Worm (Caenorhabditis elegans) whole organism, L4 larva: Measurements from ENCODE around the gene rer-1.
A peak's percentile ranks its signal among the peaks of the same experiment; 100 is the strongest.

ENCODE experiments used
- F44E2.7 ChIP-seq: fragments of 200-800 bp; sonication (Bioruptor generic); IDR thresholded peaks from 2 replicates; pipeline ENCODE4 v2.1.2; 2022; ENCODE audit warnings: missing genetic modification characterization, missing compliant biosample characterization
- F49E8.2 ChIP-seq: sonication (generic microtip); optimal IDR thresholded peaks from 2 replicates; lab custom pipeline; 2016; ENCODE audit warnings: missing compliant biosample characterization, mild to moderate bottlenecking, missing genetic modification characterization, borderline replicate concordance
- R02D3.7 ChIP-seq: fragments of 150-350 bp; sonication (generic microtip); optimal IDR thresholded peaks from 3 replicates; lab custom pipeline; 2014; ENCODE audit warnings: missing biosample characterization, missing genetic modification characterization
- T26A8.4 ChIP-seq: fragments of 200-800 bp; sonication (Bioruptor generic); IDR thresholded peaks from 2 replicates; pipeline ENCODE4 v1.3.6; 2022; ENCODE audit warnings: missing genetic modification characterization, missing compliant biosample characterization
- aha-1 ChIP-seq: fragments of 150-350 bp; peaks from one replicate; lab custom pipeline; 2014; ENCODE audit warnings: missing biosample characterization, missing genetic modification characterization
- ceh-82 ChIP-seq: sonication (generic microtip); optimal IDR thresholded peaks from 2 replicates; lab custom pipeline; 2017; ENCODE audit warnings: missing biosample characterization, missing genetic modification characterization
- ces-1 ChIP-seq: fragments of 150-350 bp; sonication (generic microtip); optimal IDR thresholded peaks from 4 replicates; lab custom pipeline; 2014; ENCODE audit warnings: missing biosample characterization, missing genetic modification reagents, missing genetic modification characterization
- dpl-1 ChIP-seq: fragments of 150-350 bp; optimal IDR thresholded peaks from 2 replicates; lab custom pipeline; 2014; ENCODE audit warnings: missing biosample characterization, missing genetic modification reagents, missing genetic modification characterization
- gei-8 ChIP-seq: fragments of 200-800 bp; sonication (Bioruptor generic); optimal IDR thresholded peaks from 2 replicates; lab custom pipeline; 2018; ENCODE audit warnings: mild to moderate bottlenecking, missing genetic modification characterization, missing compliant biosample characterization
- hlh-11 ChIP-seq: fragments of 200-800 bp; sonication (Bioruptor generic); optimal IDR thresholded peaks from 2 replicates; lab custom pipeline; 2018; ENCODE audit warnings: mild to moderate bottlenecking, missing genetic modification characterization, missing compliant biosample characterization
- lin-1 ChIP-seq: fragments of 200-800 bp; sonication (Bioruptor generic); IDR thresholded peaks from 2 replicates; pipeline ENCODE4 v1.3.6; 2022; ENCODE audit warnings: missing genetic modification reagents, missing genetic modification characterization, missing compliant biosample characterization
- lin-13 ChIP-seq: fragments of 150-350 bp; optimal IDR thresholded peaks from 2 replicates; lab custom pipeline; 2014; ENCODE audit warnings: missing biosample characterization, missing genetic modification reagents, missing genetic modification characterization
- lin-15B ChIP-seq: fragments of 150-350 bp; sonication (generic microtip); optimal IDR thresholded peaks from 3 replicates; lab custom pipeline; 2014; ENCODE audit warnings: missing biosample characterization, missing genetic modification characterization
- madf-5 ChIP-seq, 2 experiments: fragments of 200-800 bp; sonication (Bioruptor generic); IDR thresholded peaks; 2 replicates each; pipeline ENCODE4 v1.3.6; 2022; ENCODE audit warnings: missing compliant biosample characterization in 2 of 2, missing genetic modification characterization in 2 of 2
- mdl-1 ChIP-seq, 2 experiments: fragments of 150-350 bp in 1 of 2; sonication (generic microtip) in 1 of 2; optimal IDR thresholded peaks; 2 replicates each; lab custom pipeline; 2014 to 2017; ENCODE audit warnings: missing biosample characterization in 2 of 2, missing genetic modification characterization in 2 of 2
- mdt-29 ChIP-seq: fragments of 200-800 bp; sonication (Bioruptor generic); IDR thresholded peaks from 2 replicates; pipeline ENCODE4 v1.3.6; 2022; ENCODE audit warnings: missing genetic modification reagents, missing genetic modification characterization, missing compliant biosample characterization
- mep-1 ChIP-seq: fragments of 150-350 bp; sonication (generic microtip); optimal IDR thresholded peaks from 3 replicates; lab custom pipeline; 2014; ENCODE audit warnings: missing biosample characterization, missing genetic modification characterization
- mxl-3 ChIP-seq: fragments of 200-800 bp; sonication (Bioruptor generic); optimal IDR thresholded peaks from 2 replicates; lab custom pipeline; 2018; ENCODE audit warnings: mild to moderate bottlenecking, missing genetic modification characterization, missing compliant biosample characterization
- nhr-10 ChIP-seq: fragments of 150-350 bp; optimal IDR thresholded peaks from 2 replicates; lab custom pipeline; 2014; ENCODE audit warnings: missing biosample characterization, missing genetic modification characterization
- nhr-11 ChIP-seq: fragments of 150-350 bp; optimal IDR thresholded peaks from 2 replicates; lab custom pipeline; 2014; ENCODE audit warnings: missing biosample characterization, missing genetic modification characterization
- nhr-111 ChIP-seq: fragments of 200-800 bp; sonication (Bioruptor generic); optimal IDR thresholded peaks from 2 replicates; lab custom pipeline; 2018; ENCODE audit warnings: mild to moderate bottlenecking, missing genetic modification characterization, missing compliant biosample characterization
- nhr-25 ChIP-seq: sonication (generic microtip); optimal IDR thresholded peaks from 2 replicates; lab custom pipeline; 2017; ENCODE audit warnings: missing genetic modification characterization, mild to moderate bottlenecking, missing compliant biosample characterization, antibody characterized with exemption, moderate library complexity, borderline replicate concordance; ENCODE audit not compliant: insufficient read depth
- nhr-28 ChIP-seq: fragments of 150-350 bp; optimal IDR thresholded peaks from 2 replicates; lab custom pipeline; 2014; ENCODE audit warnings: missing biosample characterization, missing genetic modification characterization
- nhr-42 ChIP-seq: fragments of 200-800 bp; sonication (Bioruptor generic); IDR thresholded peaks from 2 replicates; pipeline ENCODE4 v1.3.6; 2022; ENCODE audit warnings: missing genetic modification characterization, missing compliant biosample characterization
- nhr-48 ChIP-seq: sonication (generic microtip); optimal IDR thresholded peaks from 2 replicates; lab custom pipeline; 2016; ENCODE audit warnings: mild to moderate bottlenecking, missing genetic modification characterization, missing compliant biosample characterization
- nhr-77 ChIP-seq: fragments of 150-350 bp; optimal IDR thresholded peaks from 2 replicates; lab custom pipeline; 2014; ENCODE audit warnings: missing biosample characterization, missing genetic modification characterization
- pha-4 ChIP-seq, 2 experiments: fragments of 150-350 bp in 1 of 2; fragments of 200-800 bp in 1 of 2; sonication (Bioruptor generic) in 1 of 2; IDR thresholded peaks in 1 of 2; optimal IDR thresholded peaks in 1 of 2; 2 replicates each; pipeline versions ENCODE4 v1.3.6 to Lab custom; 2014 to 2022; ENCODE audit warnings: missing genetic modification characterization in 2 of 2, missing genetic modification reagents in 2 of 2, missing biosample characterization in 1 of 2, missing compliant biosample characterization in 1 of 2
- pqm-1 ChIP-seq: sonication (generic microtip); optimal IDR thresholded peaks from 2 replicates; lab custom pipeline; 2017; ENCODE audit warnings: missing biosample characterization, missing genetic modification characterization
- snpc-4 ChIP-seq: fragments of 150-350 bp; optimal IDR thresholded peaks from 2 replicates; lab custom pipeline; 2014; ENCODE audit warnings: missing biosample characterization, missing genetic modification characterization
- spr-1 ChIP-seq: sonication (generic microtip); optimal IDR thresholded peaks from 2 replicates; lab custom pipeline; 2016; ENCODE audit warnings: mild to moderate bottlenecking, missing genetic modification characterization, missing compliant biosample characterization
- spr-3 ChIP-seq: fragments of 200-800 bp; sonication (Bioruptor generic); optimal IDR thresholded peaks from 2 replicates; lab custom pipeline; 2018; ENCODE audit warnings: mild to moderate bottlenecking, missing genetic modification characterization, missing compliant biosample characterization
- unc-39 ChIP-seq: sonication (generic microtip); optimal IDR thresholded peaks from 2 replicates; lab custom pipeline; 2017; ENCODE audit warnings: missing biosample characterization, missing genetic modification characterization
- unc-62 ChIP-seq, 3 experiments: fragments of 150-350 bp in 1 of 3; sonication (generic microtip); optimal IDR thresholded peaks in 2 of 3; peaks in 1 of 3; 1 replicate in 1 of 3; 2 replicates in 2 of 3; lab custom pipeline; 2014 to 2017; ENCODE audit warnings: missing biosample characterization in 3 of 3, missing genetic modification characterization in 3 of 3, missing genetic modification reagents in 3 of 3, missing genotype in 1 of 3
- zfp-3 ChIP-seq: fragments of 200-800 bp; sonication (Bioruptor generic); conservative IDR thresholded peaks from 2 replicates; pipeline ENCODE4 v1.3.6; 2022; ENCODE audit warnings: missing genetic modification reagents, missing genetic modification characterization, missing compliant biosample characterization
- ztf-11 ChIP-seq: fragments of 150-350 bp; optimal IDR thresholded peaks from 2 replicates; lab custom pipeline; 2014; ENCODE audit warnings: missing biosample characterization, missing genetic modification characterization

rer-1 gene

ce11 chrII:8853238-8853637, 42.1 kb downstream of the rer-1 start:
- TF ChIP-seq lin-1 (GFP tag; lab: Robert Waterston, UW) (no peak), spr-1 (tag; lab: Kevin White, UChicago) (no peak), nhr-11 (tag; lab: Kevin White, UChicago) (no peak), madf-5 (GFP tag; IDR thresholded peaks at IDR 0.05; lab: Robert Waterston, UW) (no peak), unc-39 (tag; lab: Kevin White, UChicago) (no peak), aha-1 (tag; lab: Kevin White, UChicago) (peak; percentile 54)

DNA sequence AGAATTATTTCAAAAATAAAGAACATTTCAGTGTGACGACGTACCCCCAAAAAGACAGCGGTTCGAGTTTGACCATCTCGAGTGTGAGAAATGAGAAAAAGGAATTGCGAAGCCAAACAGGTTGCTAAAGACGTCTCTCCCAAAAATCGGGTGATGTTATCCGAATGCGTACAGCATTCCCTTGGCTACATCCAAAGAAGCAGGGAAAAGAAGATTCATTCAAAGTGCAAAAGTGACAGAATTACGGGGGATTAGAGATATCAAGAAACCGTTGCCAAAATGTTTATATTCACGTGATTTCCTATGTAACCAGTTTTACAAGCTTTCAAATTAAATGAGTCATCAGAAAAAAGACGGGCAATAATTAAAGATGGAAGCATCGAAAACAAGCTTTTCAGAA, 42.8 kb downstream of the rer-1 start:
- TF ChIP-seq F49E8.2 (tag; lab: Kevin White, UChicago): no peak
- TF ChIP-seq ces-1: no peak
- TF ChIP-seq unc-62 (GFP tag; optimal IDR thresholded peaks at IDR 0.05 in 1 of 2; lab: Kevin White, UChicago): no peak
- TF ChIP-seq unc-62 (tag; optimal IDR thresholded peaks at IDR 0.05; lab: Kevin White, UChicago): no peak
- no peak for TF ChIP-seq T26A8.4 (GFP tag; lab: Robert Waterston, UW)
- TF ChIP-seq mdl-1 (tag; optimal IDR thresholded peaks at IDR 0.05; lab: Kevin White, UChicago): peak in 1 of 2 experiments; percentile 19
- TF ChIP-seq nhr-28 (tag; lab: Kevin White, UChicago): peak; percentile 47
- TF ChIP-seq nhr-48: peak; percentile 68
- TF ChIP-seq mxl-3 (GFP tag; lab: Kevin White, UChicago): peak; percentile 33
- no peak for TF ChIP-seq gei-8 (GFP tag; lab: Kevin White, UChicago)
- TF ChIP-seq lin-15B (tag; lab: Kevin White, UChicago): no peak
- TF ChIP-seq nhr-77 (tag; lab: Kevin White, UChicago): no peak
- TF ChIP-seq hlh-11 (tag; lab: Kevin White, UChicago): peak; percentile 60
- TF ChIP-seq, all 104 proteins: peak for 5

- TF ChIP-seq R02D3.7 (no peak), unc-62 (GFP tag; optimal IDR thresholded peaks at IDR 0.05 in 1 of 2; lab: Kevin White, UChicago) (peak in 1 of 2 experiments; percentile 81), unc-62 (tag; optimal IDR thresholded peaks at IDR 0.05; lab: Kevin White, UChicago) (no peak)
- TF ChIP-seq, all 104 proteins: peak for 1
Measured at ce11 chrII:8854874-8855273, 43.7 kb downstream of the rer-1 start.

- no peak for TF ChIP-seq spr-3 (GFP tag; lab: Kevin White, UChicago)
- TF ChIP-seq ceh-82 (tag; lab: Kevin White, UChicago): no peak
- no peak for TF ChIP-seq nhr-77 (tag; lab: Kevin White, UChicago)
- TF ChIP-seq lin-13 (GFP tag; lab: Kevin White, UChicago): no peak
- no peak for TF ChIP-seq nhr-111
- TF ChIP-seq dpl-1 (GFP tag; lab: Kevin White, UChicago): no peak
- no peak for TF ChIP-seq pqm-1 (tag; lab: Kevin White, UChicago)
- TF ChIP-seq snpc-4 (tag; lab: Kevin White, UChicago): no peak
- TF ChIP-seq mep-1 (tag; lab: Kevin White, UChicago): no peak
- no peak for TF ChIP-seq nhr-10 (tag; lab: Kevin White, UChicago)
- TF ChIP-seq pha-4 (GFP tag; IDR thresholded peaks at IDR 0.05; lab: Robert Waterston, UW): no peak
- TF ChIP-seq pha-4 (tag; optimal IDR thresholded peaks at IDR 0.05; lab: Kevin White, UChicago): no peak
- TF ChIP-seq ztf-11 (tag; lab: Kevin White, UChicago): no peak
- TF ChIP-seq F44E2.7 (GFP tag; lab: Robert Waterston, UW): no peak
- no peak for TF ChIP-seq hlh-11 (tag; lab: Kevin White, UChicago)
- TF ChIP-seq mdt-29 (GFP tag; lab: Robert Waterston, UW): no peak
- no peak for TF ChIP-seq nhr-42 (GFP tag; lab: Robert Waterston, UW)
- TF ChIP-seq zfp-3 (GFP tag; lab: Robert Waterston, UW): no peak
- no peak for TF ChIP-seq nhr-25
Measured at ce11 chrII:8856524-8856923, 45.4 kb downstream of the rer-1 start.
